Fruit fly (Drosophila melanogaster) whole organism, pupa: ENCODE measurements around the gene CG1317.

Experiments used
- CG10348 ChIP-seq: fragments of 200-800 bp; sonication (Bioruptor generic); IDR thresholded peaks from 2 replicates; pipeline ENCODE4 v1.3.6; 2022; ENCODE audit warnings: missing biosample characterization, missing genetic modification characterization
- CG12605 ChIP-seq: fragments of 200-800 bp; sonication (Bioruptor generic); IDR thresholded peaks from 2 replicates; pipeline ENCODE4 v1.3.6; 2022; ENCODE audit warnings: missing biosample characterization, missing genetic modification characterization
- CG17806 ChIP-seq: fragments of 200-800 bp; sonication (Bioruptor generic); optimal IDR thresholded peaks from 2 replicates; lab custom pipeline; 2018; ENCODE audit warnings: missing biosample characterization, mild to moderate bottlenecking, missing genetic modification characterization, moderate library complexity
- CG9948 ChIP-seq: fragments of 200-800 bp; sonication (Bioruptor generic); optimal IDR thresholded peaks from 2 replicates; lab custom pipeline; 2018; ENCODE audit warnings: missing biosample characterization, mild to moderate bottlenecking, missing genetic modification characterization, moderate library complexity
- Ets98B ChIP-seq: fragments of 200-800 bp; sonication (Bioruptor generic); IDR thresholded peaks from 2 replicates; pipeline ENCODE4 v1.3.6; 2022; ENCODE audit warnings: missing biosample characterization, missing genetic modification characterization
- Pif1B ChIP-seq: fragments of 200-800 bp; sonication (Bioruptor generic); optimal IDR thresholded peaks from 3 replicates; lab custom pipeline; 2016; ENCODE audit warnings: missing biosample characterization, missing genetic modification characterization
- rn ChIP-seq: fragments of 200-800 bp; sonication (Bioruptor generic); IDR thresholded peaks from 2 replicates; pipeline ENCODE4 v1.3.6; 2022; ENCODE audit warnings: missing biosample characterization, missing genetic modification characterization

DNA sequence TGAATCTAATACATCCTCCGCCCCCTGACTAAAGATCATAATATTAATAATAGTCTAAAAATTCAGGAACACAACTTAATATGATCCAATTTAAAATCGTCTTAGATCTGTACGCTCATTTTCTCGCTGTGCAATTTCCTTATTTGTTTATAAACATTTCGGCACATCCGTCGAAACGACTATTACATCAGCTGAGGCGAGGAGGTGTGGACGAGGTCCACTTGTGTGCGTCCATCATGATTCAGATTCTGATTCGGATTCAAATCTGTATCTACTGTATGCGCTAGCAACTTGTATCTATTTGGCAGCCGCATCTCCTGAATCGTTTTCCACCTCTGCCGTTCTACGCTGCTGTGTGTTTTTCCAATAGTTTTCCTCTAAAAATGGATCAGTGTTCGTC, 7.7 kb upstream of the CG1317 start:
- TF ChIP-seq CG9948 (tag; lab: Kevin White, UChicago) (no peak), CG12605 (no peak), rn (GFP tag; lab: Robert Waterston, UW) (no peak), Ets98B (GFP tag; lab: Robert Waterston, UW) (no peak), CG10348 (GFP tag; lab: Robert Waterston, UW) (no peak), CG17806 (tag; lab: Kevin White, UChicago) (no peak), Pif1B (GFP tag; lab: Kevin White, UChicago) (no peak)
